Fruit fly (Drosophila melanogaster): ENCODE results near the gene Rh5.

DNA sequence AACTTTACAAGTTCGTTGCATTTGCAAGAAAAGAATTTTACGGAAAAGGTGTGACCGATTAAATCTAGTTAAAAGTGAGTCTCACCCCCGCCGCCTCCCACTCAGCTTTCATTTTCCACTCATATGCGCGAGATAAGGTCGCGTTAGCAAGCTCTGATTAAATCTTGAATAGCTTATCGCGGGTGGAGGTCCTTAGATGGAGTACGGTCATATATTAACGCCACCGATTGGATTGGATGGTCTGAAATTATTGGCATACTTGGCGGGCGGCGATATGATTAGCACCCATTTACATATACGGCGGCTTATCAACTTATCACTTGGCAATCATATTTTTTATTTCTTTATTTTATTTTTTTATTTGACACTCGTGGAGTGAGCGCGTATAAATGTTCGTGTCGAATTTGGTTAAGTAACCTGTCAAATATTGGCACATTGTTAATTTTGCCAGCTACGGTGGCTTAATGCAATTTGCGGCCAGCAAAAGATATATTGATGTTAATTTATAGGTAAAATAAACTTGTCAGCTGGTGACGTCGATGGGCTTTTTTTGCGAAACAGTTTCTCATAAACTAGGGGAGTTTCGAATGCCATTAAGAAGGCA, 21.7 kb downstream of the Rh5 start:
- no peak for TF ChIP-seq psq (optimal IDR thresholded peaks at IDR 0.05)
- no peak for TF ChIP-seq Sin3A (optimal IDR thresholded peaks at IDR 0.05)
